Worm (Caenorhabditis elegans) whole organism, late embryonic: ENCODE measurements around the gene mnp-1.

Experiments used
- C08G9.2 ChIP-seq: sonication (generic microtip); optimal IDR thresholded peaks from 2 replicates; lab custom pipeline; 2016; ENCODE audit warnings: mild to moderate bottlenecking, missing genetic modification characterization, moderate library complexity, missing compliant biosample characterization
- eyg-1 ChIP-seq: sonication (generic microtip); optimal IDR thresholded peaks from 2 replicates; lab custom pipeline; 2016; ENCODE audit warnings: missing genotype, missing genetic modification characterization, missing compliant biosample characterization
- gmeb-2 ChIP-seq: sonication (generic microtip); optimal IDR thresholded peaks from 2 replicates; lab custom pipeline; 2016; ENCODE audit warnings: missing genetic modification characterization, inconsistent platforms, missing compliant biosample characterization
- nfya-1 ChIP-seq: sonication (generic microtip); optimal IDR thresholded peaks from 2 replicates; lab custom pipeline; 2017; ENCODE audit warnings: missing genetic modification characterization, mild to moderate bottlenecking, missing compliant biosample characterization, antibody characterized with exemption, moderate library complexity
- pax-1 ChIP-seq: fragments of 150-350 bp; optimal IDR thresholded peaks from 2 replicates; lab custom pipeline; 2014; ENCODE audit warnings: missing biosample characterization, missing genetic modification characterization
- pha-4 ChIP-seq: fragments of 150-350 bp; optimal IDR thresholded peaks from 2 replicates; lab custom pipeline; 2018; ENCODE audit warnings: missing biosample characterization, missing genetic modification reagents, missing genetic modification characterization
- pqm-1 ChIP-seq: sonication (generic microtip); optimal IDR thresholded peaks from 2 replicates; lab custom pipeline; 2016; ENCODE audit warnings: missing genetic modification characterization, missing compliant biosample characterization
- rnt-1 ChIP-seq: sonication (generic microtip); optimal IDR thresholded peaks from 2 replicates; lab custom pipeline; 2016; ENCODE audit warnings: missing genetic modification characterization, missing compliant biosample characterization
- sox-2 ChIP-seq: fragments of 200-800 bp; sonication (Bioruptor generic); IDR thresholded peaks from 2 replicates; pipeline ENCODE4 v1.3.6; 2022; ENCODE audit warnings: missing genetic modification reagents, missing genetic modification characterization, missing compliant biosample characterization

- no peak for TF ChIP-seq eyg-1 (tag; lab: Kevin White, UChicago)
- TF ChIP-seq pax-1 (tag; lab: Kevin White, UChicago), result no peak
- no peak for TF ChIP-seq pqm-1 (tag; lab: Kevin White, UChicago)
- no peak for TF ChIP-seq pha-4
- TF ChIP-seq sox-2, result no peak
- no peak for TF ChIP-seq C08G9.2 (tag; lab: Kevin White, UChicago)
- no peak for TF ChIP-seq nfya-1 (tag; lab: Kevin White, UChicago)
- TF ChIP-seq rnt-1 (tag; lab: Kevin White, UChicago), result no peak
- TF ChIP-seq gmeb-2 (tag; lab: Kevin White, UChicago), result no peak
Measured at ce11 chrIII:4349799-4350198, 6.6 kb upstream of the mnp-1 start, which contains the start of gene B0285.6.
